Worm (Caenorhabditis elegans) whole organism, L3 larva: Measurements from ENCODE around the gene srh-76.

Source experiments
- ceh-16 ChIP-seq: sonication (generic microtip); optimal IDR thresholded peaks from 2 replicates; lab custom pipeline; 2017; ENCODE audit warnings: missing biosample characterization, missing genetic modification characterization
- lsy-12 ChIP-seq: sonication (generic microtip); optimal IDR thresholded peaks from 2 replicates; lab custom pipeline; 2016; ENCODE audit warnings: mild to moderate bottlenecking, missing genetic modification characterization, missing compliant biosample characterization
- nhr-23 ChIP-seq: fragments of 150-350 bp; optimal IDR thresholded peaks from 2 replicates; lab custom pipeline; 2014; ENCODE audit warnings: missing biosample characterization, missing genetic modification reagents, missing genetic modification characterization
- sea-2 ChIP-seq: fragments of 150-350 bp; sonication (generic microtip); optimal IDR thresholded peaks from 4 replicates; lab custom pipeline; 2014; ENCODE audit warnings: missing biosample characterization, missing genetic modification reagents, missing genetic modification characterization

The srh-76 gene

ce11 chrV:5883735-5884134, 50.1 kb downstream of the srh-76 start, which contains the start of gene C04E6.8:
C04E6.8 (minus strand) TSS chrV:5883835.
- TF ChIP-seq lsy-12 (tag; lab: Kevin White, UChicago) = no peak
- no peak for TF ChIP-seq sea-2
- no peak for TF ChIP-seq nhr-23 (tag; lab: Kevin White, UChicago)
- TF ChIP-seq ceh-16 (tag; lab: Kevin White, UChicago) = no peak
